Fruit fly (Drosophila melanogaster) whole organism, embryonic: ENCODE data around the gene mRpS18B.

Source experiments
- Atf6 ChIP-seq: fragments of 200-800 bp; sonication (Bioruptor generic); IDR thresholded peaks from 2 replicates; pipeline ENCODE4 v1.3.6; 2022; ENCODE audit warnings: missing biosample characterization, missing genetic modification characterization
- BEAF-32 ChIP-seq: fragments of 200-800 bp; sonication (Bioruptor generic); optimal IDR thresholded peaks from 3 replicates; lab custom pipeline; 2017; ENCODE audit warnings: missing biosample characterization, missing genetic modification characterization, mild to moderate bottlenecking, moderate library complexity, missing genetic modification reagents
- Bgb ChIP-seq: fragments of 200-800 bp; sonication (Bioruptor generic); IDR thresholded peaks from 2 replicates; pipeline ENCODE4 v1.3.6; 2022; ENCODE audit warnings: missing biosample characterization, missing genetic modification characterization; ENCODE audit not compliant: partially characterized antibody
- CG10979 ChIP-seq: fragments of 200-800 bp; sonication (Bioruptor generic); optimal IDR thresholded peaks from 2 replicates; lab custom pipeline; 2018; ENCODE audit warnings: missing biosample characterization, mild to moderate bottlenecking, missing genetic modification characterization, moderate library complexity
- CG12391 ChIP-seq: fragments of 200-800 bp; sonication (Bioruptor generic); optimal IDR thresholded peaks from 3 replicates; lab custom pipeline; 2018; ENCODE audit warnings: missing biosample characterization, mild to moderate bottlenecking, missing genetic modification characterization, moderate library complexity
- CG13775 ChIP-seq: fragments of 200-800 bp; sonication (Bioruptor generic); optimal IDR thresholded peaks from 3 replicates; lab custom pipeline; 2017; ENCODE audit warnings: missing biosample characterization, mild to moderate bottlenecking, missing genetic modification characterization
- CG14050 ChIP-seq: fragments of 200-800 bp; sonication (Bioruptor generic); IDR thresholded peaks from 3 replicates; pipeline ENCODE4 v1.3.6; 2022; ENCODE audit warnings: missing biosample characterization, missing genetic modification characterization
- CG16863 ChIP-seq: fragments of 200-800 bp; sonication (Bioruptor generic); optimal IDR thresholded peaks from 3 replicates; lab custom pipeline; 2016; ENCODE audit warnings: missing biosample characterization, missing genetic modification characterization
- CG17359 ChIP-seq: fragments of 200-800 bp; sonication (Bioruptor generic); optimal IDR thresholded peaks from 3 replicates; lab custom pipeline; 2018; ENCODE audit warnings: missing biosample characterization, mild to moderate bottlenecking, missing genetic modification characterization, moderate library complexity
- CG17568 ChIP-seq: fragments of 200-800 bp; sonication (Bioruptor generic); optimal IDR thresholded peaks from 2 replicates; lab custom pipeline; 2018; ENCODE audit warnings: missing biosample characterization, mild to moderate bottlenecking, missing genetic modification characterization, moderate library complexity
- CG2875 ChIP-seq: fragments of 200-800 bp; sonication (Bioruptor generic); optimal IDR thresholded peaks from 2 replicates; lab custom pipeline; 2017; ENCODE audit warnings: missing biosample characterization, mild to moderate bottlenecking, missing genetic modification characterization, missing genetic modification reagents
- CG30020 ChIP-seq: fragments of 200-800 bp; optimal IDR thresholded peaks from 2 replicates; lab custom pipeline; 2019; ENCODE audit warnings: missing biosample characterization, mild to moderate bottlenecking, missing genetic modification characterization, moderate library complexity
- CG31365 ChIP-seq: fragments of 200-800 bp; sonication (Bioruptor generic); optimal IDR thresholded peaks from 2 replicates; lab custom pipeline; 2018; ENCODE audit warnings: missing biosample characterization, mild to moderate bottlenecking, missing genetic modification characterization
- CG3281 ChIP-seq: fragments of 200-800 bp; sonication (Bioruptor generic); optimal IDR thresholded peaks from 3 replicates; lab custom pipeline; 2017; ENCODE audit warnings: missing biosample characterization, mild to moderate bottlenecking, missing genetic modification characterization
- CG33213 ChIP-seq: fragments of 200-800 bp; sonication (Bioruptor generic); optimal IDR thresholded peaks from 3 replicates; lab custom pipeline; 2016; ENCODE audit warnings: missing biosample characterization, missing genetic modification characterization
- CG4730 ChIP-seq: fragments of 200-800 bp; sonication (Bioruptor generic); IDR thresholded peaks from 2 replicates; pipeline ENCODE4 v1.3.6; 2022; ENCODE audit warnings: missing biosample characterization, missing genetic modification characterization
- CG5953 ChIP-seq: fragments of 200-800 bp; sonication (Bioruptor generic); IDR thresholded peaks from 2 replicates; pipeline ENCODE4 v1.3.6; 2022; ENCODE audit warnings: missing biosample characterization, missing genetic modification characterization
- CG6854 ChIP-seq: fragments of 200-800 bp; sonication (Bioruptor generic); optimal IDR thresholded peaks from 3 replicates; lab custom pipeline; 2017; ENCODE audit warnings: missing biosample characterization, mild to moderate bottlenecking, missing genetic modification characterization
- CG7839 ChIP-seq: fragments of 200-800 bp; sonication (Bioruptor generic); optimal IDR thresholded peaks from 3 replicates; lab custom pipeline; 2018; ENCODE audit warnings: missing biosample characterization, mild to moderate bottlenecking, missing genetic modification characterization, moderate library complexity
- CoRest ChIP-seq: fragments of 200-800 bp; sonication (Bioruptor generic); optimal IDR thresholded peaks from 3 replicates; lab custom pipeline; 2018; ENCODE audit warnings: missing biosample characterization, mild to moderate bottlenecking, missing genetic modification characterization, moderate library complexity
- H15 ChIP-seq: fragments of 200-800 bp; sonication (Bioruptor generic); IDR thresholded peaks from 3 replicates; pipeline ENCODE4 v1.3.6; 2022; ENCODE audit warnings: missing biosample characterization, missing genetic modification characterization
- Hr51 ChIP-seq, 2 experiments: fragments of 200-800 bp; sonication (Bioruptor generic); optimal IDR thresholded peaks; 2 replicates in 1 of 2; 3 replicates in 1 of 2; lab custom pipeline; 2016 to 2018; ENCODE audit warnings: missing biosample characterization in 2 of 2, missing genetic modification characterization in 2 of 2, mild to moderate bottlenecking in 1 of 2, moderate library complexity in 1 of 2
- Neu2 ChIP-seq: fragments of 200-800 bp; sonication (Bioruptor generic); optimal IDR thresholded peaks from 3 replicates; lab custom pipeline; 2016; ENCODE audit warnings: missing biosample characterization, missing genetic modification characterization, borderline replicate concordance
- Scr ChIP-seq: fragments of 200-800 bp; sonication (Bioruptor generic); IDR thresholded peaks from 2 replicates; pipeline ENCODE4 v1.3.6; 2022; ENCODE audit warnings: missing biosample characterization, missing genetic modification characterization; ENCODE audit not compliant: partially characterized antibody
- TFAM ChIP-seq: fragments of 200-800 bp; sonication (Bioruptor generic); optimal IDR thresholded peaks from 2 replicates; lab custom pipeline; 2017; ENCODE audit warnings: missing biosample characterization, missing genetic modification characterization, inconsistent platforms
- bigmax ChIP-seq: fragments of 200-800 bp; sonication (Bioruptor generic); optimal IDR thresholded peaks from 2 replicates; lab custom pipeline; 2018; ENCODE audit warnings: missing biosample characterization, mild to moderate bottlenecking, missing genetic modification characterization
- btn ChIP-seq: fragments of 200-800 bp; sonication (Bioruptor generic); optimal IDR thresholded peaks from 2 replicates; lab custom pipeline; 2016; ENCODE audit warnings: missing biosample characterization, missing genetic modification characterization
- chn ChIP-seq: fragments of 200-800 bp; sonication (Bioruptor generic); optimal IDR thresholded peaks from 2 replicates; lab custom pipeline; 2016; ENCODE audit warnings: missing biosample characterization, missing genetic modification characterization
- croc ChIP-seq: fragments of 200-800 bp; sonication (Bioruptor generic); conservative IDR thresholded peaks from 3 replicates; pipeline ENCODE4 v1.3.6; 2022; ENCODE audit warnings: missing biosample characterization, missing genetic modification characterization
- dan ChIP-seq: fragments of 200-800 bp; sonication (Bioruptor generic); IDR thresholded peaks from 2 replicates; pipeline ENCODE4 v1.3.6; 2022; ENCODE audit warnings: missing biosample characterization, missing genetic modification characterization
- danr ChIP-seq: fragments of 200-800 bp; sonication (Bioruptor generic); IDR thresholded peaks from 2 replicates; pipeline ENCODE4 v1.3.6; 2022; ENCODE audit warnings: missing biosample characterization, missing genetic modification characterization
- gcm ChIP-seq: fragments of 200-800 bp; sonication (Bioruptor generic); optimal IDR thresholded peaks from 2 replicates; lab custom pipeline; 2019; ENCODE audit warnings: missing biosample characterization, mild to moderate bottlenecking, missing genetic modification characterization, moderate library complexity
- grn ChIP-seq: fragments of 200-800 bp; sonication (Bioruptor generic); optimal IDR thresholded peaks from 3 replicates; lab custom pipeline; 2017; ENCODE audit warnings: missing biosample characterization, missing genetic modification characterization
- gsb-n ChIP-seq: fragments of 200-800 bp; sonication (Bioruptor generic); optimal IDR thresholded peaks from 3 replicates; lab custom pipeline; 2018; ENCODE audit warnings: missing biosample characterization, mild to moderate bottlenecking, missing genetic modification characterization
- h ChIP-seq: fragments of >200 bp; optimal IDR thresholded peaks from 2 replicates; lab custom pipeline; 2017
- her ChIP-seq: fragments of 200-800 bp; sonication (Bioruptor generic); optimal IDR thresholded peaks from 2 replicates; lab custom pipeline; 2016; ENCODE audit warnings: missing biosample characterization, missing genetic modification characterization
- insv ChIP-seq, 2 experiments: fragments of 200-800 bp; sonication (Bioruptor generic); optimal IDR thresholded peaks; 3 replicates each; lab custom pipeline; 2016 to 2018; ENCODE audit warnings: missing biosample characterization in 2 of 2, missing genetic modification characterization in 2 of 2
- lmd ChIP-seq: fragments of 200-800 bp; sonication (Bioruptor generic); IDR thresholded peaks from 2 replicates; pipeline ENCODE4 v1.3.6; 2022; ENCODE audit warnings: missing biosample characterization, missing genetic modification characterization
- luna ChIP-seq: fragments of 200-800 bp; sonication (Bioruptor generic); optimal IDR thresholded peaks from 2 replicates; lab custom pipeline; 2016; ENCODE audit warnings: missing biosample characterization, missing genetic modification characterization
- nom ChIP-seq: fragments of 200-800 bp; sonication (Bioruptor generic); optimal IDR thresholded peaks from 2 replicates; lab custom pipeline; 2017; ENCODE audit warnings: missing biosample characterization, missing genetic modification characterization, mild to moderate bottlenecking, moderate library complexity, missing genetic modification reagents
- onecut ChIP-seq: fragments of 200-800 bp; sonication (Bioruptor generic); IDR thresholded peaks from 2 replicates; pipeline ENCODE4 v1.3.6; 2022; ENCODE audit warnings: missing biosample characterization, missing genetic modification characterization
- repo ChIP-seq: fragments of 200-800 bp; sonication (Bioruptor generic); optimal IDR thresholded peaks from 2 replicates; lab custom pipeline; 2016; ENCODE audit warnings: missing biosample characterization, missing genetic modification characterization
- run ChIP-seq: fragments of 200-800 bp; sonication (Bioruptor generic); optimal IDR thresholded peaks from 3 replicates; lab custom pipeline; 2018; ENCODE audit warnings: missing biosample characterization, mild to moderate bottlenecking, missing genetic modification characterization
- schlank ChIP-seq: fragments of 200-800 bp; sonication (Bioruptor generic); optimal IDR thresholded peaks from 2 replicates; lab custom pipeline; 2018; ENCODE audit warnings: missing biosample characterization, mild to moderate bottlenecking, missing genetic modification characterization
- sd ChIP-seq: fragments of 200-800 bp; sonication (Bioruptor generic); optimal IDR thresholded peaks from 3 replicates; lab custom pipeline; 2018; ENCODE audit warnings: missing biosample characterization, mild to moderate bottlenecking, missing genetic modification characterization, moderate library complexity
- sens-2 ChIP-seq: fragments of 200-800 bp; sonication (Bioruptor generic); IDR thresholded peaks from 2 replicates; pipeline ENCODE4 v1.3.6; 2022; ENCODE audit warnings: missing biosample characterization, missing genetic modification characterization
- slp2 ChIP-seq: fragments of 200-800 bp; sonication (Bioruptor generic); optimal IDR thresholded peaks from 2 replicates; lab custom pipeline; 2016; ENCODE audit warnings: missing biosample characterization, missing genetic modification characterization
- stwl ChIP-seq: fragments of 200-800 bp; sonication (Bioruptor generic); optimal IDR thresholded peaks from 3 replicates; lab custom pipeline; 2018; ENCODE audit warnings: missing biosample characterization, mild to moderate bottlenecking, missing genetic modification characterization, moderate library complexity
- yki ChIP-seq: fragments of >200 bp; optimal IDR thresholded peaks from 3 replicates; lab custom pipeline; 2018

Gene mRpS18B

dm6 chr2L:20084785-20085555, 12.1 kb downstream of the mRpS18B start, which contains the start of gene fok (continued):
- TF ChIP-seq Neu2 (GFP tag; lab: Kevin White, UChicago), result peak; percentile 82
- TF ChIP-seq CG16863 (GFP tag; lab: Kevin White, UChicago), result peak; percentile 95
- TF ChIP-seq croc (GFP tag; lab: Robert Waterston, UW), result peak; percentile 92
- TF ChIP-seq CG5953 (GFP tag; lab: Robert Waterston, UW), result peak; percentile 93
- peak; percentile 83 for TF ChIP-seq CG31365 (tag; lab: Kevin White, UChicago)
- TF ChIP-seq onecut, result peak; percentile 93
- TF ChIP-seq insv (GFP tag; optimal IDR thresholded peaks at IDR 0.05; lab: Kevin White, UChicago), result peak in 1 of 2 experiments; percentile 84
- TF ChIP-seq CoRest (tag; lab: Kevin White, UChicago), result peak; percentile 97
- peak; percentile 95 for TF ChIP-seq CG13775 (GFP tag; lab: Kevin White, UChicago)
- peak; percentile 97 for TF ChIP-seq Atf6 (GFP tag; lab: Robert Waterston, UW)
- peak; percentile 82 for TF ChIP-seq CG4730
- TF ChIP-seq CG33213, result peak; percentile 92
- peak; percentile 96 for TF ChIP-seq nom (GFP tag; lab: Kevin White, UChicago)
- peak; percentile 94 for TF ChIP-seq schlank (tag; lab: Kevin White, UChicago)
- peak; percentile 98 for TF ChIP-seq CG3281
- peak; percentile 87 for TF ChIP-seq H15 (GFP tag; lab: Robert Waterston, UW)
- TF ChIP-seq repo (GFP tag; lab: Kevin White, UChicago), result peak; percentile 87
- no peak for TF ChIP-seq yki (lab: Kevin White, UChicago)
- TF ChIP-seq CG14050 (GFP tag; lab: Robert Waterston, UW), result peak; percentile 94
- peak; percentile 91 for TF ChIP-seq her
- peak; percentile 89 for TF ChIP-seq danr
- TF ChIP-seq CG12391 (tag; lab: Kevin White, UChicago), result peak; percentile 98
- peak; percentile 94 to 97 for TF ChIP-seq Hr51 (GFP tag; optimal IDR thresholded peaks at IDR 0.05; lab: Kevin White, UChicago)
- TF ChIP-seq CG17568 (GFP tag; lab: Kevin White, UChicago), result peak; percentile 94
- TF ChIP-seq CG10979 (tag; lab: Kevin White, UChicago), result peak; percentile 96
- TF ChIP-seq sd, result peak; percentile 99
- peak; percentile 87 for TF ChIP-seq btn (GFP tag; lab: Kevin White, UChicago)
- peak; percentile 97 for TF ChIP-seq lmd (GFP tag; lab: Robert Waterston, UW)
- peak; percentile 77 for TF ChIP-seq sens-2 (GFP tag; lab: Robert Waterston, UW)
- peak; percentile 96 for TF ChIP-seq gsb-n
- peak; percentile 96 for TF ChIP-seq run (tag; lab: Kevin White, UChicago)
- TF ChIP-seq Scr (GFP tag; lab: Robert Waterston, UW), result peak; percentile 29; the same call in 1 of the 2 replicates
- no peak for TF ChIP-seq h (lab: Kevin White, UChicago)
- TF ChIP-seq luna, result peak; percentile 53
- TF ChIP-seq dan, result peak; percentile 68
- peak; percentile 22 for TF ChIP-seq BEAF-32 (GFP tag; lab: Kevin White, UChicago)
- TF ChIP-seq CG2875 (GFP tag; lab: Kevin White, UChicago), result peak; percentile 95
- TF ChIP-seq gcm (GFP tag; lab: Kevin White, UChicago), result peak; percentile 98
- peak; percentile 94 for TF ChIP-seq chn (GFP tag; lab: Kevin White, UChicago)
- TF ChIP-seq slp2 (GFP tag; lab: Kevin White, UChicago), result peak; percentile 86
- peak; percentile 91 for TF ChIP-seq grn (GFP tag; lab: Kevin White, UChicago)
- peak; percentile 98 for TF ChIP-seq CG7839 (tag; lab: Kevin White, UChicago)
- TF ChIP-seq CG6854, result peak; percentile 95
- TF ChIP-seq CG30020 (tag; lab: Kevin White, UChicago), result peak; percentile 81
- peak; percentile 96 for TF ChIP-seq CG17359 (tag; lab: Kevin White, UChicago)
- peak; percentile 24 for TF ChIP-seq stwl (tag; lab: Kevin White, UChicago)
- TF ChIP-seq TFAM (GFP tag; lab: Kevin White, UChicago), result peak; percentile 78
- peak; percentile 66 for TF ChIP-seq Bgb (GFP tag; lab: Robert Waterston, UW)
- peak; percentile 44 for TF ChIP-seq bigmax (GFP tag; lab: Kevin White, UChicago)
